Fruit fly (Drosophila melanogaster) whole organism, adult: ENCODE results near the gene Tsp74F.

Experiments used
- CG11617 ChIP-seq: fragments of 200-800 bp; sonication (Bioruptor generic); optimal IDR thresholded peaks from 2 replicates; lab custom pipeline; 2017; ENCODE audit warnings: mild to moderate bottlenecking, missing biosample characterization, missing genetic modification reagents, missing genetic modification characterization
- CG12768 ChIP-seq: fragments of 200-800 bp; sonication (Bioruptor generic); optimal IDR thresholded peaks from 2 replicates; lab custom pipeline; 2017; ENCODE audit warnings: missing biosample characterization, missing genetic modification characterization, mild to moderate bottlenecking, moderate library complexity, missing genetic modification reagents
- CG14711 ChIP-seq: fragments of 200-800 bp; sonication (Bioruptor generic); optimal IDR thresholded peaks from 2 replicates; lab custom pipeline; 2018; ENCODE audit warnings: missing biosample characterization, mild to moderate bottlenecking, missing genetic modification characterization, moderate library complexity
- CG1620 ChIP-seq: fragments of 200-800 bp; sonication (Bioruptor generic); optimal IDR thresholded peaks from 2 replicates; lab custom pipeline; 2016; ENCODE audit warnings: missing biosample characterization, missing genetic modification characterization
- CG33017 ChIP-seq: fragments of 200-800 bp; sonication (Bioruptor generic); optimal IDR thresholded peaks from 2 replicates; lab custom pipeline; 2018; ENCODE audit warnings: missing biosample characterization, mild to moderate bottlenecking, missing genetic modification characterization, moderate library complexity
- CG5204 ChIP-seq: fragments of 200-800 bp; sonication (Bioruptor generic); optimal IDR thresholded peaks from 2 replicates; lab custom pipeline; 2016; ENCODE audit warnings: missing biosample characterization, missing genetic modification characterization
- CG7045 ChIP-seq: fragments of 200-800 bp; sonication (Bioruptor generic); optimal IDR thresholded peaks from 2 replicates; lab custom pipeline; 2017; ENCODE audit warnings: missing biosample characterization, mild to moderate bottlenecking, missing genetic modification characterization
- CG7101 ChIP-seq: fragments of 200-800 bp; sonication (Bioruptor generic); optimal IDR thresholded peaks from 2 replicates; lab custom pipeline; 2018; ENCODE audit warnings: missing biosample characterization, mild to moderate bottlenecking, missing genetic modification characterization, moderate library complexity
- Clk ChIP-seq: fragments of 200-800 bp; sonication (Bioruptor generic); optimal IDR thresholded peaks from 2 replicates; lab custom pipeline; 2017; ENCODE audit warnings: missing biosample characterization, missing genetic modification characterization
- Crg-1 ChIP-seq: fragments of 200-800 bp; sonication (Bioruptor generic); optimal IDR thresholded peaks from 2 replicates; lab custom pipeline; 2016; ENCODE audit warnings: missing biosample characterization, missing genetic modification characterization
- Hr96 ChIP-seq: fragments of 200-800 bp; sonication (Bioruptor generic); optimal IDR thresholded peaks from 2 replicates; lab custom pipeline; 2016; ENCODE audit warnings: missing biosample characterization, missing genetic modification characterization
- Mnt ChIP-seq: fragments of 200-800 bp; sonication (Bioruptor generic); optimal IDR thresholded peaks from 2 replicates; lab custom pipeline; 2016; ENCODE audit warnings: missing biosample characterization, mild to moderate bottlenecking, missing genetic modification characterization
- bab1 ChIP-seq: fragments of 200-800 bp; sonication (Bioruptor generic); optimal IDR thresholded peaks from 3 replicates; lab custom pipeline; 2019; ENCODE audit warnings: missing biosample characterization, mild to moderate bottlenecking, missing genetic modification characterization, moderate library complexity
- cic ChIP-seq: fragments of 200-800 bp; sonication (Bioruptor generic); optimal IDR thresholded peaks from 2 replicates; lab custom pipeline; 2017; ENCODE audit warnings: missing biosample characterization, mild to moderate bottlenecking, missing genetic modification characterization, moderate library complexity
- cnc ChIP-seq, 2 experiments: fragments of >200 bp; optimal IDR thresholded peaks; 2 replicates each; lab custom pipeline; 2017
- kay ChIP-seq: fragments of 200-800 bp; sonication (Bioruptor generic); peaks from one replicate; lab custom pipeline; 2016; ENCODE audit warnings: missing biosample characterization, missing genetic modification characterization, borderline replicate concordance
- ovo ChIP-seq: fragments of 200-800 bp; sonication (Bioruptor generic); optimal IDR thresholded peaks from 2 replicates; lab custom pipeline; 2016; ENCODE audit warnings: missing biosample characterization, missing genetic modification characterization
- pad ChIP-seq: fragments of 200-800 bp; sonication (Bioruptor generic); optimal IDR thresholded peaks from 3 replicates; lab custom pipeline; 2017; ENCODE audit warnings: missing biosample characterization, missing genetic modification characterization, mild to moderate bottlenecking, moderate library complexity, missing genetic modification reagents
- tj ChIP-seq: fragments of 200-800 bp; sonication (Bioruptor generic); optimal IDR thresholded peaks from 3 replicates; lab custom pipeline; 2017; ENCODE audit warnings: missing biosample characterization, mild to moderate bottlenecking, missing genetic modification characterization, moderate library complexity
- toe ChIP-seq: fragments of 200-800 bp; sonication (Bioruptor generic); optimal IDR thresholded peaks from 2 replicates; lab custom pipeline; 2016; ENCODE audit warnings: missing biosample characterization, missing genetic modification characterization

Gene Tsp74F

DNA sequence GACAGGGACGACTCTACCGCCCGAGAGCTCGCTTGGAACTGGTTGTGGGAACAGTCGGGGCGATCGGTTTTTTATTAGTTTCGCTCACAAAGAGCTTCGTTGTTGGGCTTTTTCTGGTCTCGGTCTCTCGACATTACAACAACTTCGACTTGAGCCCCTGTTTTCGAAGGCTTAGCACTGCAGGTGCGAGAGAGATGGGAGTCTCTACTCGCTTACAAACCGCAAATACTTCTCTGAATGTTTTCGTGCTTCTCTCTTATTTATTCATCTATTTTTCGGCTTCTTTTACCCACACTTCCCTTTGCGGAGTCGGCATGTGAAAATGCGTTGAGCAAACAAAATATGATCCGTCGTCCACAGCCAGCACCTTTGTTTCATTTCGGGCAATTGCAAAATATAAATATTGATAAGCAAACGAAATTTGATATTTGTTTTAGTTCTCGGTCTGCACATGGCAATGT lies at the start of gene Tsp74F:
Gene Tsp74F (minus strand): TSS at position 48 of the 461 bp plus-strand sequence.
- TF ChIP-seq tj (GFP tag; lab: Kevin White, UChicago) (peak; percentile 99), pad (GFP tag; lab: Kevin White, UChicago) (peak; percentile 94), CG33017 (tag; lab: Kevin White, UChicago) (no peak), cic (GFP tag; lab: Kevin White, UChicago) (no peak)

DNA sequence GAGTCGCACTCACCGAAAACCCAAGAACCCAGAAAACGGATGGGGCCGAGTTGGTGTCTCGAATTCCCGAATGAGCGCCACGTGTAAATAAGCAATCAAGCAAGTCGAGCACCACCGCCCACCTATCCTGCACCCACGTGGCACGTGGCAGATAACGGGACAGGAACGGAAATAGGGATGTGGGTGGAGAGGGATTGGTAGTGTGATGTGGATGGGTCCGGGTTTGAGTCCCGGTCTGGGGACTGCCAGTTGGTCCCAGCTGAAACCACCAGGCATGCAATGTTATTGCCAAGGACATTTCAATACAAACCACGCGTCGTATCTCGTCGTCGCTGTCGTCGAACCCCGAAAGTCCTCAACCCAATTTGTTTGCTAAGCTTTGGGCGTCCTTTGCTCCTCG lies 49.8 kb upstream of the Tsp74F start:
- TF ChIP-seq CG33017 (tag; lab: Kevin White, UChicago) (no peak), CG1620 (no peak), CG5204 (GFP tag; lab: Kevin White, UChicago) (no peak), CG11617 (GFP tag; lab: Kevin White, UChicago) (no peak)

DNA sequence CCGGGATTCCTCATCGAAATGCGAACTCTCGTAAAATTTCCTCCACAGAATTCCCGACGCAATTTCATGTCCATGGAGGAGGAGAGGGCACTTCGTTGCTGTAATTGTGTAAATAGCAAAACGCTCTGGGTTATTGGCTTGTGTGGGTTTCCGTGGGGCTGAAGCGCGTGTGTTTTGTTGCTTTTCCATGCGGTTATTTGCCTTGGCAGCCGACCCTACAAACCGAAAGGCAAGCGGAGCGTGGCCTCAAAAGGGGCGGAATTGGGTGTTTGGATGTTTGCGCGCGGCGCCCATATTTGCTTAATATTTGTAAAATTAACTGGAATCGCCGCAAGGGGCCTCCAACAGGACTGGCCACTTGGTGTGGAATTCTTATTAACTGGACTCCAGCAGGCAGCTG lies 49.0 kb upstream of the Tsp74F start:
- TF ChIP-seq ovo (GFP tag; lab: Kevin White, UChicago) (no peak), CG33017 (tag; lab: Kevin White, UChicago) (no peak), Hr96 (no peak), CG5204 (GFP tag; lab: Kevin White, UChicago) (no peak), pad (GFP tag; lab: Kevin White, UChicago) (no peak), CG7045 (no peak), bab1 (GFP tag; lab: Kevin White, UChicago) (no peak), cic (GFP tag; lab: Kevin White, UChicago) (no peak), CG14711 (tag; lab: Kevin White, UChicago) (no peak), cnc (optimal IDR thresholded peaks at IDR 0.05; lab: Kevin White, UChicago) (no peak)

DNA sequence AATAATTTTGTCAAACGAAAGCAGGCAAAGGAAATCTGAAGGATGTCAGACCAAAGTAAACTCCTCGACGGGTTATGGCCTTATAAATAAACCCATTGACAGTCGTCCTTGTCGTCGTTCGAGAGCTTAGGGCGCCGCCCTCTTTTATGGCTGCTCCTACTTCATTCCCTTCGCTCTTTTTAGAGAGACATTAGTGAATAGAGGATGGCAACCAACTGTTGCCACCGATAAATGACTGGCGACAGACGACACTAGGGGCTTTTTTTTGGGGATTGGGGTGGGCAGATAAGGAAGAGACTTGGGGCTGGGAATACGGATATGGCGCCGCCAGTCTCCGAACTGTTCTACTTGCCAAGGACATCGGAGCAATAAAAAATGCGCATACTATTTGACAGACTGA lies 46.8 kb upstream of the Tsp74F start:
- TF ChIP-seq CG7045 = no peak
- TF ChIP-seq ovo (GFP tag; lab: Kevin White, UChicago) = no peak
- no peak for TF ChIP-seq CG1620
- TF ChIP-seq CG11617 (GFP tag; lab: Kevin White, UChicago) = no peak
- no peak for TF ChIP-seq cic (GFP tag; lab: Kevin White, UChicago)
- TF ChIP-seq Mnt (GFP tag; lab: Kevin White, UChicago) = no peak
- TF ChIP-seq kay (GFP tag; lab: Kevin White, UChicago) = no peak
- no peak for TF ChIP-seq bab1 (GFP tag; lab: Kevin White, UChicago)
- no peak for TF ChIP-seq tj (GFP tag; lab: Kevin White, UChicago)
- no peak for TF ChIP-seq Clk (GFP tag; lab: Kevin White, UChicago)
- no peak for TF ChIP-seq cnc (optimal IDR thresholded peaks at IDR 0.05; lab: Kevin White, UChicago)
- TF ChIP-seq CG14711 (tag; lab: Kevin White, UChicago) = no peak
- TF ChIP-seq CG12768 (GFP tag; lab: Kevin White, UChicago) = no peak
- TF ChIP-seq pad (GFP tag; lab: Kevin White, UChicago) = no peak
- no peak for TF ChIP-seq Hr96
- no peak for TF ChIP-seq toe (GFP tag; lab: Kevin White, UChicago)
- no peak for TF ChIP-seq CG7101 (tag; lab: Kevin White, UChicago)
- no peak for TF ChIP-seq Crg-1 (GFP tag; lab: Kevin White, UChicago)

DNA sequence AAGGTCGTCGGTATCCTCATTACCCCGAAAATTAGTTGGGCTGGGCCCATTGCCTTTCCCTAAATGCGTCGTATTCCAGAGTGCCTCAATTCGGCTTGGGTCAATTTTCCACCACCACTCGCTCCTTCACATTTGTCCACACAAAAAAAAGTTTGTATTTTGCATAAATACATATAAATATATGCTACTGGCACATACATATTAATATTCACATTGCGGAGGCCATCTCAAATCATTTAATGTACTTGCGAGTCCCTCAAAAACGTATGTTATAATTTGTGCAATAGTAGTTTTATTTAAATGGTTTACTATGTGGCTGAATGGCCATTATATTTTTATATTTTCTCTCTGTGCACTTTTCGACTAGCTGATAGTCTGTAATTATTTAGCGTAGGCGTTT lies 45.9 kb upstream of the Tsp74F start:
- no peak for TF ChIP-seq CG33017 (tag; lab: Kevin White, UChicago)
- no peak for TF ChIP-seq Hr96
- TF ChIP-seq cic (GFP tag; lab: Kevin White, UChicago) = no peak
- TF ChIP-seq cnc (optimal IDR thresholded peaks at IDR 0.05; lab: Kevin White, UChicago) = no peak
- no peak for TF ChIP-seq Clk (GFP tag; lab: Kevin White, UChicago)
- TF ChIP-seq CG5204 (GFP tag; lab: Kevin White, UChicago) = no peak
- TF ChIP-seq CG1620 = no peak
- TF ChIP-seq Crg-1 (GFP tag; lab: Kevin White, UChicago) = no peak
- TF ChIP-seq CG7045 = no peak
- no peak for TF ChIP-seq CG12768 (GFP tag; lab: Kevin White, UChicago)
- TF ChIP-seq Mnt (GFP tag; lab: Kevin White, UChicago) = no peak
- TF ChIP-seq tj (GFP tag; lab: Kevin White, UChicago) = no peak
- TF ChIP-seq ovo (GFP tag; lab: Kevin White, UChicago) = no peak
- TF ChIP-seq pad (GFP tag; lab: Kevin White, UChicago) = no peak
- TF ChIP-seq bab1 (GFP tag; lab: Kevin White, UChicago) = no peak
- TF ChIP-seq toe (GFP tag; lab: Kevin White, UChicago) = no peak
- TF ChIP-seq CG7101 (tag; lab: Kevin White, UChicago) = no peak
- no peak for TF ChIP-seq kay (GFP tag; lab: Kevin White, UChicago)

DNA sequence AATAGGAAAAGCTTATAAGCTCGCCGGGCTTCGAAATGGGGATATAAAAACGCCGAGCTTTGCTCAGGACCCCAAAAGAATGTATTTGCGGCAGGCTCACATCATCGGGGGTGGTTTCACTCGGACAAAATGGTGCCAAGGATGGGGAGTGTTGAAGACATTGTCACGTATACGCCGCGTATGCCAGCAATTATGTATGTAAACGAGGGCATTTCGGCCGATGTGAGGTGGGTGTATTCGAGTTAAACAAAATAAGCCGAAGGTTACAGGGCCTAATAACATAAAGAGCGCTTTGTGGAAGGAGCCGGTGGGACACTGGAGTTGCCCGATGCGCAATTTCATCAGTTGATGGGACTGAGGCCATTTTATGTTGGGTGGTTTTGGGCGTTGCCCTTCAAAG lies 45.3 kb upstream of the Tsp74F start:
- no peak for TF ChIP-seq CG12768 (GFP tag; lab: Kevin White, UChicago)
- no peak for TF ChIP-seq CG5204 (GFP tag; lab: Kevin White, UChicago)
- no peak for TF ChIP-seq CG7045
- TF ChIP-seq CG33017 (tag; lab: Kevin White, UChicago) = no peak
- no peak for TF ChIP-seq cnc (optimal IDR thresholded peaks at IDR 0.05; lab: Kevin White, UChicago)
- TF ChIP-seq Clk (GFP tag; lab: Kevin White, UChicago) = no peak
- no peak for TF ChIP-seq Crg-1 (GFP tag; lab: Kevin White, UChicago)
- no peak for TF ChIP-seq cic (GFP tag; lab: Kevin White, UChicago)
- no peak for TF ChIP-seq toe (GFP tag; lab: Kevin White, UChicago)

DNA sequence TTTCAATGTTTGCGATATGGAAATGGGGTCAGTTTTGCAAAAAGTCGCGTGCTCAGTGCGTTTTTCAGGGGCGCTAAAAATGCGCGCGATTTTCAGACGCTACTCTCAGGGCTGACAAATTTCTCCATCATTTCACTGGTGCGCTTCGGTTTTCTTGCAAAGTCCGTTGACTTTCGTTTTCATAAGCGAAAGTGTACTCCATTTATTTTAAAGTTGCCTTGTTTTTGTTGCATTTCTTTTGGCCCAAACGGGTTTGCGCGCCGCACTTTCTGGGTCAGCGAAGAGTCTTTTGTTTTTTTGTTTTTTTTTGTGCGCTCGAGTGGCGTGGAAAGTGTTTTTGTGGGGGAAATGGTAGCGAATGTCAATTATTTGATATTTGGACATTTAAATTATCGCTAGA lies 44.0 kb upstream of the Tsp74F start:
- TF ChIP-seq tj (GFP tag; lab: Kevin White, UChicago) = peak; percentile 23
- no peak for TF ChIP-seq ovo (GFP tag; lab: Kevin White, UChicago)
- TF ChIP-seq bab1 (GFP tag; lab: Kevin White, UChicago) = no peak
- no peak for TF ChIP-seq Clk (GFP tag; lab: Kevin White, UChicago)
- no peak for TF ChIP-seq CG12768 (GFP tag; lab: Kevin White, UChicago)
- TF ChIP-seq toe (GFP tag; lab: Kevin White, UChicago) = no peak
